Worm (Caenorhabditis elegans) whole organism, young adult: ENCODE measurements around the gene F25D1.3.

ENCODE experiments used
- D2030.7 ChIP-seq: fragments of 200-800 bp; sonication (Bioruptor generic); IDR thresholded peaks from 2 replicates; pipeline ENCODE4 v1.3.6; 2022; ENCODE audit warnings: missing genetic modification reagents, missing genetic modification characterization, missing compliant biosample characterization
- F52B5.7 ChIP-seq: sonication (generic microtip); optimal IDR thresholded peaks from 2 replicates; lab custom pipeline; 2016; ENCODE audit warnings: mild to moderate bottlenecking, missing genetic modification characterization, missing compliant biosample characterization
- K11D2.4 ChIP-seq: fragments of 200-800 bp; sonication (Bioruptor generic); IDR thresholded peaks from 2 replicates; pipeline ENCODE4 v1.3.6; 2022; ENCODE audit warnings: missing genetic modification reagents, missing genetic modification characterization, missing compliant biosample characterization
- T07F8.4 ChIP-seq: sonication (generic microtip); optimal IDR thresholded peaks from 2 replicates; lab custom pipeline; 2016; ENCODE audit warnings: mild to moderate bottlenecking, missing genetic modification characterization, moderate library complexity, missing compliant biosample characterization
- ama-1 ChIP-seq, 3 experiments: fragments of 150-350 bp in 1 of 3; sonication (generic microtip) in 2 of 3; optimal IDR thresholded peaks; 2 replicates each; lab custom pipeline; 2014 to 2018; ENCODE audit warnings: missing biosample characterization in 2 of 3, missing genetic modification characterization in 2 of 3, missing genetic modification reagents in 2 of 3
- ceh-100 ChIP-seq: fragments of 200-800 bp; sonication (Bioruptor generic); IDR thresholded peaks from 2 replicates; pipeline ENCODE4 v1.3.6; 2022; ENCODE audit warnings: missing genetic modification reagents, missing genetic modification characterization, missing compliant biosample characterization
- let-607 ChIP-seq, 2 experiments: fragments of 200-800 bp in 1 of 2; sonication (Bioruptor generic) in 1 of 2; sonication (generic microtip) in 1 of 2; optimal IDR thresholded peaks; 2 replicates each; lab custom pipeline; 2016 to 2018; ENCODE audit warnings: mild to moderate bottlenecking in 2 of 2, missing compliant biosample characterization in 2 of 2, missing genetic modification characterization in 2 of 2, moderate library complexity in 2 of 2, missing genotype in 1 of 2
- sea-2 ChIP-seq: fragments of 200-800 bp; sonication (Bioruptor generic); IDR thresholded peaks from 2 replicates; pipeline ENCODE4 v1.3.6; 2022; ENCODE audit warnings: missing genetic modification characterization, missing compliant biosample characterization
- snpc-4 ChIP-seq, 5 experiments: fragments of 150-350 bp in 1 of 5; sonication (generic microtip) in 4 of 5; optimal IDR thresholded peaks; 2 replicates each; lab custom pipeline; 2014 to 2018; ENCODE audit warnings: missing genetic modification characterization in 5 of 5, missing biosample characterization in 3 of 5, antibody characterized with exemption in 2 of 5, mild to moderate bottlenecking in 2 of 5, missing compliant biosample characterization in 2 of 5, missing genotype in 2 of 5, moderate library complexity in 2 of 5, missing genetic modification reagents in 1 of 5
- unc-62 ChIP-seq: fragments of 150-350 bp; optimal IDR thresholded peaks from 2 replicates; lab custom pipeline; 2014; ENCODE audit warnings: missing biosample characterization, missing genetic modification reagents, missing genetic modification characterization
- ztf-18 ChIP-seq: sonication (generic microtip); optimal IDR thresholded peaks from 2 replicates; lab custom pipeline; 2016; ENCODE audit warnings: missing genotype, mild to moderate bottlenecking, missing genetic modification characterization, missing compliant biosample characterization

DNA sequence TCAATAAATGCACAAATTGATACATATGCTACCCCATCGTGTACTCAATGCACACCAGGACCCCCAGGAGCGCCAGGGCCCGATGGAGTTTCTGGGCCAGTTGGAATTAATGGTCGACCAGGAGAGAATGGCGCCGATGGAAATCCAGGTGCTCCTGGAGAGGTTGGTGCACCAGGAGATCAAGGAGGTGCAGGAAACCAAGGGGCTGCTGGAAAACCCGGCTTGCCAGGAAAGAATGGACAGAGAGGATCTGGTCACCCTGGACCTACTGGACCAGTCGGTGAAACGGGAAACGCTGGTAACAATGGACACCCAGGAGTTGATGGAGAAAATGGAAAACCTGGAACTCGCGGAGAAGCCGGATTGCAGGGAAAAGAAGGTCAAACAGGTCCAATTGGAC is 33.1 kb downstream of the F25D1.3 start:
- no peak for TF ChIP-seq sea-2 (GFP tag; lab: Robert Waterston, UW)
- no peak for TF ChIP-seq unc-62 (GFP tag; lab: Kevin White, UChicago)
- no peak for TF ChIP-seq ama-1 (optimal IDR thresholded peaks at IDR 0.05; lab: Kevin White, UChicago)
- TF ChIP-seq ama-1 (GFP tag; optimal IDR thresholded peaks at IDR 0.05; lab: Kevin White, UChicago): no peak
- no peak for TF ChIP-seq F52B5.7
- no peak for TF ChIP-seq K11D2.4
- no peak for TF ChIP-seq snpc-4 (GFP tag; optimal IDR thresholded peaks at IDR 0.05; lab: Kevin White, UChicago)
- no peak for TF ChIP-seq snpc-4 (tag; optimal IDR thresholded peaks at IDR 0.05; lab: Kevin White, UChicago)
- TF ChIP-seq ztf-18 (tag; lab: Kevin White, UChicago): no peak
- TF ChIP-seq let-607 (tag; optimal IDR thresholded peaks at IDR 0.05; lab: Kevin White, UChicago): no peak
- no peak for TF ChIP-seq T07F8.4 (tag; lab: Kevin White, UChicago)
- no peak for TF ChIP-seq ceh-100 (GFP tag; lab: Robert Waterston, UW)
- TF ChIP-seq D2030.7 (GFP tag; lab: Robert Waterston, UW): no peak
